Fruit fly (Drosophila melanogaster): Measurements from ENCODE around the gene CG5828.

- TF ChIP-seq usp (GFP tag; optimal IDR thresholded peaks at IDR 0.05): no peak
- no peak for TF ChIP-seq CG8478 (optimal IDR thresholded peaks at IDR 0.05)
- no peak for TF ChIP-seq pan (optimal IDR thresholded peaks at IDR 0.05)
Measured at dm6 chr2L:5070797-5071579, 22.8 kb upstream of the CG5828 start, which contains the start of gene RpL37A.
